In genomic region chrX:1944245-1945114, dm6 we compare ENCODE assay signal across 3 fruit fly cellular contexts.
TF ChIP-seq lines count a peak whose summit lies in the region.

No protein-coding gene starts in this region.

TF ChIP-seq in whole organism, embryonic, 481 proteins besides CTCF, POLR2A, EP300 and RAD21 (continued from another document and continues in another):
- peak; percentile 42; the same call in 1 of the 3 replicates for TF ChIP-seq ase (GFP tag; IDR thresholded peaks at IDR 0.05; lab: Robert Waterston, UW)
- peak in 1 of 2 experiments; percentile 87 for TF ChIP-seq bsh (GFP tag; optimal IDR thresholded peaks at IDR 0.05; lab: Kevin White, UChicago)
- no peak for TF ChIP-seq gfzf (GFP tag; optimal IDR thresholded peaks at IDR 0.05; lab: Kevin White, UChicago)
- peak; percentile 98 for TF ChIP-seq nerfin-1 (tag; optimal IDR thresholded peaks at IDR 0.05; lab: Kevin White, UChicago)
- no peak for TF ChIP-seq br (optimal IDR thresholded peaks at IDR 0.05; lab: Kevin White, UChicago)
- peak; percentile 36 for TF ChIP-seq jumu (GFP tag; optimal IDR thresholded peaks at IDR 0.05; lab: Kevin White, UChicago)
- TF ChIP-seq Hey (tag; optimal IDR thresholded peaks at IDR 0.05; lab: Kevin White, UChicago): no peak
- no peak for TF ChIP-seq CG2129 (GFP tag; IDR thresholded peaks at IDR 0.05; lab: Robert Waterston, UW; ENCODE audit: partially characterized antibody)
- no peak for TF ChIP-seq Sox100B (GFP tag; optimal IDR thresholded peaks at IDR 0.05; lab: Kevin White, UChicago)
- peak; percentile 18 for TF ChIP-seq CG3407 (GFP tag; optimal IDR thresholded peaks at IDR 0.05; lab: Kevin White, UChicago)
- peak; percentile 71 for TF ChIP-seq Ssrp (tag; optimal IDR thresholded peaks at IDR 0.05; lab: Kevin White, UChicago)
- TF ChIP-seq CG17359 (tag; optimal IDR thresholded peaks at IDR 0.05; lab: Kevin White, UChicago): peak; percentile 40
- TF ChIP-seq CG6175 (GFP tag; IDR thresholded peaks at IDR 0.05; lab: Robert Waterston, UW): no peak
- TF ChIP-seq Mrtf (GFP tag; IDR thresholded peaks at IDR 0.05; lab: Robert Waterston, UW): peak; percentile 37; the same call in 1 of the 3 replicates
- TF ChIP-seq bbx (GFP tag; IDR thresholded peaks at IDR 0.05; lab: Robert Waterston, UW; ENCODE audit: partially characterized antibody): no peak
- peak; percentile 47 for TF ChIP-seq CG9932 (GFP tag; IDR thresholded peaks at IDR 0.05; lab: Robert Waterston, UW)
- TF ChIP-seq CG4404 (GFP tag; IDR thresholded peaks at IDR 0.05; lab: Robert Waterston, UW): peak; percentile 39; the same call in 1 of the 2 replicates
- TF ChIP-seq CG17361 (GFP tag; IDR thresholded peaks at IDR 0.05; lab: Robert Waterston, UW): no peak; the same call in 2 of the 3 replicates
- peak; percentile 26 for TF ChIP-seq tin (GFP tag; optimal IDR thresholded peaks at IDR 0.05; lab: Kevin White, UChicago)
- TF ChIP-seq Hr78 (GFP tag; optimal IDR thresholded peaks at IDR 0.05; lab: Kevin White, UChicago): no peak
- TF ChIP-seq ham (GFP tag; IDR thresholded peaks at IDR 0.05; lab: Robert Waterston, UW): no peak
- no peak for TF ChIP-seq sqz (GFP tag; optimal IDR thresholded peaks at IDR 0.05; lab: Kevin White, UChicago)
- peak; percentile 23 to 38 for TF ChIP-seq Pdp1 (GFP tag; optimal IDR thresholded peaks at IDR 0.05; lab: Kevin White, UChicago)
- peak; percentile 8 for TF ChIP-seq pnt (GFP tag; optimal IDR thresholded peaks at IDR 0.05; lab: Kevin White, UChicago)
- TF ChIP-seq CG31441 (GFP tag; IDR thresholded peaks at IDR 0.05; lab: Robert Waterston, UW): no peak; the same call in 1 of the 2 replicates
- peak; percentile 49 for TF ChIP-seq Chrac-16 (GFP tag; optimal IDR thresholded peaks at IDR 0.05; lab: Kevin White, UChicago)
- TF ChIP-seq B-H1 (GFP tag; IDR thresholded peaks at IDR 0.05; lab: Robert Waterston, UW): peak; percentile 33; the same call in 1 of the 3 replicates
- TF ChIP-seq seq (GFP tag; IDR thresholded peaks at IDR 0.05; lab: Robert Waterston, UW): no peak
- peak; percentile 52 for TF ChIP-seq CG6689 (GFP tag; IDR thresholded peaks at IDR 0.05; lab: Robert Waterston, UW)
- TF ChIP-seq CG12391 (tag; optimal IDR thresholded peaks at IDR 0.05; lab: Kevin White, UChicago): peak; percentile 16
- no peak for TF ChIP-seq Opbp (GFP tag; IDR thresholded peaks at IDR 0.05; lab: Robert Waterston, UW; ENCODE audit: partially characterized antibody)
- peak; percentile 9 for TF ChIP-seq cato (GFP tag; optimal IDR thresholded peaks at IDR 0.05; lab: Kevin White, UChicago; ENCODE audit: borderline replicate concordance)
- no peak for TF ChIP-seq CG10267 (tag; optimal IDR thresholded peaks at IDR 0.05; lab: Kevin White, UChicago)
- TF ChIP-seq sens (GFP tag; lab: Kevin White, UChicago): peak; percentile 93
- TF ChIP-seq CG12236 (GFP tag; optimal IDR thresholded peaks at IDR 0.05; lab: Kevin White, UChicago): no peak
- no peak for TF ChIP-seq ttk (GFP tag; IDR thresholded peaks at IDR 0.05; lab: Robert Waterston, UW)
- TF ChIP-seq CG32767 (GFP tag; IDR thresholded peaks at IDR 0.05; lab: Robert Waterston, UW): 0 out of 2 replicates have a peak, but pooled peaks have one; percentile 8
- TF ChIP-seq chm (GFP tag; IDR thresholded peaks at IDR 0.05; lab: Robert Waterston, UW): peak; percentile 51; the same call in 1 of the 2 replicates
- no peak for TF ChIP-seq CG31365 (tag; optimal IDR thresholded peaks at IDR 0.05; lab: Kevin White, UChicago)
- TF ChIP-seq Ptx1 (GFP tag; IDR thresholded peaks at IDR 0.05; lab: Robert Waterston, UW): peak; percentile 33; the same call in 1 of the 2 replicates
- no peak for TF ChIP-seq tll (GFP tag; optimal IDR thresholded peaks at IDR 0.05; lab: Kevin White, UChicago)
- TF ChIP-seq CG17568 (GFP tag; optimal IDR thresholded peaks at IDR 0.05; lab: Kevin White, UChicago): peak; percentile 69

TF ChIP-seq in whole organism, prepupa, 60 proteins besides CTCF, POLR2A, EP300 and RAD21 (continued from another document):
- TF ChIP-seq Blimp-1 (GFP tag; optimal IDR thresholded peaks at IDR 0.05; lab: Kevin White, UChicago) (peak; percentile 47), Hr4 (GFP tag; optimal IDR thresholded peaks at IDR 0.05; lab: Kevin White, UChicago) (no peak), Hr39 (GFP tag; optimal IDR thresholded peaks at IDR 0.05; lab: Kevin White, UChicago) (peak; percentile 90), Sox102F (GFP tag; optimal IDR thresholded peaks at IDR 0.05; lab: Kevin White, UChicago) (peak; percentile 80), topi (GFP tag; optimal IDR thresholded peaks at IDR 0.05; lab: Kevin White, UChicago) (peak; percentile 87), Smox (GFP tag; optimal IDR thresholded peaks at IDR 0.05; lab: Kevin White, UChicago) (peak; percentile 80), CG11902 (GFP tag; optimal IDR thresholded peaks at IDR 0.05; lab: Kevin White, UChicago) (peak; percentile 61), CG6276 (GFP tag; optimal IDR thresholded peaks at IDR 0.05; lab: Kevin White, UChicago) (no peak), ss (GFP tag; optimal IDR thresholded peaks at IDR 0.05; lab: Kevin White, UChicago) (no peak), CG4318 (GFP tag; optimal IDR thresholded peaks at IDR 0.05; lab: Kevin White, UChicago) (no peak), CG6808 (GFP tag; optimal IDR thresholded peaks at IDR 0.05; lab: Kevin White, UChicago) (no peak), fkh (GFP tag; optimal IDR thresholded peaks at IDR 0.05; lab: Kevin White, UChicago) (no peak), Sox14 (GFP tag; optimal IDR thresholded peaks at IDR 0.05; lab: Kevin White, UChicago) (peak; percentile 57), pdm3 (GFP tag; optimal IDR thresholded peaks at IDR 0.05; lab: Kevin White, UChicago) (peak; percentile 40), CG6854 (GFP tag; optimal IDR thresholded peaks at IDR 0.05; lab: Kevin White, UChicago) (peak; percentile 76), Hr38 (GFP tag; optimal IDR thresholded peaks at IDR 0.05; lab: Kevin White, UChicago) (no peak), Ets21C (GFP tag; optimal IDR thresholded peaks at IDR 0.05; lab: Kevin White, UChicago) (peak; percentile 80), Eip75B (GFP tag; optimal IDR thresholded peaks at IDR 0.05; lab: Kevin White, UChicago) (peak; percentile 55), Eip93F (GFP tag; optimal IDR thresholded peaks at IDR 0.05; lab: Kevin White, UChicago) (peak; percentile 71), CG10631 (GFP tag; optimal IDR thresholded peaks at IDR 0.05; lab: Kevin White, UChicago) (peak; percentile 56), CG15336 (GFP tag; IDR thresholded peaks at IDR 0.05; lab: Robert Waterston, UW) (0 out of 2 replicates have a peak, but pooled peaks have one; percentile 6), fd85E (GFP tag; optimal IDR thresholded peaks at IDR 0.05; lab: Kevin White, UChicago) (peak; percentile 10), CG31627 (GFP tag; optimal IDR thresholded peaks at IDR 0.05; lab: Kevin White, UChicago) (peak; percentile 90), OdsH (GFP tag; optimal IDR thresholded peaks at IDR 0.05; lab: Kevin White, UChicago) (peak; percentile 28), Lpt (GFP tag; optimal IDR thresholded peaks at IDR 0.05; lab: Kevin White, UChicago) (no peak), acj6 (GFP tag; optimal IDR thresholded peaks at IDR 0.05; lab: Kevin White, UChicago) (peak; percentile 37), salr (GFP tag; optimal IDR thresholded peaks at IDR 0.05; lab: Kevin White, UChicago) (peak in 1 of 2 experiments; percentile 16), CG10669 (GFP tag; optimal IDR thresholded peaks at IDR 0.05; lab: Kevin White, UChicago) (no peak), lz (GFP tag; optimal IDR thresholded peaks at IDR 0.05; lab: Kevin White, UChicago) (peak; percentile 88), CG7368 (GFP tag; optimal IDR thresholded peaks at IDR 0.05; lab: Kevin White, UChicago) (peak; percentile 52), CG11762 (GFP tag; optimal IDR thresholded peaks at IDR 0.05; lab: Kevin White, UChicago; ENCODE audit: insufficient read depth) (no peak), CG1621 (tag; optimal IDR thresholded peaks at IDR 0.05; lab: Kevin White, UChicago) (no peak), cyc (GFP tag; optimal IDR thresholded peaks at IDR 0.05; lab: Kevin White, UChicago) (peak; percentile 86), Met (GFP tag; optimal IDR thresholded peaks at IDR 0.05; lab: Kevin White, UChicago) (peak; percentile 85), CG11294 (GFP tag; IDR thresholded peaks at IDR 0.05; lab: Robert Waterston, UW) (no peak), CG8119 (GFP tag; IDR thresholded peaks at IDR 0.05; lab: Robert Waterston, UW) (peak; percentile 20; the same call in 1 of the 3 replicates), eg (GFP tag; IDR thresholded peaks at IDR 0.05; lab: Robert Waterston, UW) (0 out of 3 replicates have a peak, but pooled peaks have one; percentile 8)

TF ChIP-seq in whole organism, wandering third instar larva, 38 proteins besides CTCF, POLR2A, EP300 and RAD21 (continued from another document):
- TF ChIP-seq foxo (GFP tag; optimal IDR thresholded peaks at IDR 0.05; lab: Kevin White, UChicago) (peak in 1 of 2 experiments; percentile 80), dl (GFP tag; optimal IDR thresholded peaks at IDR 0.05; lab: Kevin White, UChicago; ENCODE audit: insufficient read depth in 1 of 2, partially characterized antibody in 2 of 2) (no peak), Dfd (GFP tag; optimal IDR thresholded peaks at IDR 0.05; lab: Kevin White, UChicago) (no peak), jim (GFP tag; optimal IDR thresholded peaks at IDR 0.05; lab: Kevin White, UChicago) (no peak), Sp1 (GFP tag; optimal IDR thresholded peaks at IDR 0.05; lab: Kevin White, UChicago) (peak; percentile 65), dsf (GFP tag; optimal IDR thresholded peaks at IDR 0.05; lab: Kevin White, UChicago; ENCODE audit: borderline replicate concordance) (no peak)
TF ChIP-seq in whole organism, wandering third instar larva: peak in this region for 17.
